Fruit fly (Drosophila melanogaster) whole organism, embryonic: ENCODE measurements around the gene CG14088.

Experiments used
- CG3163 ChIP-seq: fragments of 200-800 bp; sonication (Bioruptor generic); optimal IDR thresholded peaks from 3 replicates; lab custom pipeline; 2016; ENCODE audit warnings: missing biosample characterization, missing genetic modification characterization
- CG3847 ChIP-seq: fragments of 200-800 bp; sonication (Bioruptor generic); IDR thresholded peaks from 2 replicates; pipeline ENCODE4 v1.3.6; 2022; ENCODE audit warnings: missing biosample characterization, missing genetic modification characterization
- CG8478 ChIP-seq: fragments of >200 bp; optimal IDR thresholded peaks from 2 replicates; lab custom pipeline; 2018
- pan ChIP-seq, 4 experiments: fragments of >200 bp in 3 of 4; fragments of 200-800 bp in 1 of 4; sonication (Bioruptor generic) in 1 of 4; optimal IDR thresholded peaks in 3 of 4; IDR thresholded peaks in 1 of 4; 2 replicates each; pipeline versions ENCODE4 v1.3.6 to Lab custom; 2017 to 2022; ENCODE audit warnings: missing biosample characterization in 2 of 4, missing genetic modification characterization in 2 of 4, mixed read lengths in 1 of 4

DNA sequence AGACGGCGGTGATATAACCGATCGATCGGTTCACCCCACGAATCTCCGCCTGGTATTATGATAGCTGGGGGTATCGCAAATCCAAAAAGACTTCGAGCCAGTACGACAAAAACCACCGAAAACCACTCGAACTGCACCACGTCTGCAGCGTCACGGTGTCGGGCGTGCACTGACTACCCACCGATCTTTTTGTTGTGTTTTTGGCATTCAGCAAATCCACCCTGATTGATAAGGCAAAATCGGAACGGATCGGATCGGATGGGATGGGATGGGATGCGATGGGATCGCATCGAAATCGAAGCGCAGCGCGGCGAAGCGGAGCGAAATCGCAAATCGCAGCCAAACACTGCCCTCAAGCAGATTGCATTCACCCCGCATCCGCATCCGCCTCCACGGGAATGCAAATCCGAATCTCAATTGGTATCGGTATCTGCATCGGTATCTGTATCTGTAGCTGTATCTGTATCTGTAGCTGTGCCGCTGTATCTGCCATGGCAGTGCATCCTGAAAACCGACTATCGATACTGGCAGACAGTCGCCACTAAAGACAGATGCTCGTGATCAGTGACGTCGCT lies 18.0 kb upstream of the CG14088 start:
- no peak for TF ChIP-seq CG3163 (GFP tag; lab: Kevin White, UChicago)
- no peak for TF ChIP-seq pan (optimal IDR thresholded peaks at IDR 0.05; lab: Kevin White, UChicago)
- TF ChIP-seq pan (GFP tag; optimal IDR thresholded peaks at IDR 0.05 in 1 of 2, IDR thresholded peaks at IDR 0.05 in 1 of 2) = no peak
- no peak for TF ChIP-seq CG3847 (GFP tag; lab: Robert Waterston, UW)
- no peak for TF ChIP-seq CG8478 (lab: Kevin White, UChicago)
